Fruit fly (Drosophila melanogaster): ENCODE data around the gene CG10357.

The CG10357 gene

DNA sequence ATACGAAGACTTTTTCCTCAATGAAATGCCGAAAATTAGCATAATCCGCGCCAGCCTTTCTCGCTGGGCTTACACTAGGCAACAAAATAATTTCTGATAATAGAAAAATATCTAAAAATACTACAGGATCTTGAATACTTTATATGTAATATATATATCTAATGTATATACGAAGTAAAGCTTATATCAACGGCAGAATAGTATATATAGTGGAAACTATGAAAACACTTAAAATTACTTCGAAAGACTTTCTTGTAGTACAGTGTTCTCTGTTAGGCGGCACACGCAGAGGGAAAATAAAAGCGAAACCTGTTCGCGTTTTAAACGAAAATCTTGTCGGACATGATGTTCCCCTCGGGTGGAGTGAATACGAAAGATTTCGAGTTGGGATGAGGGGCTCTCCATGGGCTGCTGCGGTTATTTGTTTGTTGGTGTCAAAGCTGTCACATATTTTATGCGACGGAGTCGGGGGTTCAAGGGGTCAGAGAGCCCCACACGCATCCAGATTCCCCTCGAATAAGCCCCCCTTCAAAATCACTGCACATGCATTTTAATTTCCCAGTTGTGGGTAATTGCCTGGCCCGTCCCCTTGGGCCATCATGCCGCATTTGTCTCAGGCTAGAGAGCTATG lies 19.0 kb downstream of the CG10357 start (continued):
- TF ChIP-seq Hmr (GFP tag; optimal IDR thresholded peaks at IDR 0.05) (no peak), Elba2 (GFP tag; optimal IDR thresholded peaks at IDR 0.05) (no peak), CG17361 (GFP tag; IDR thresholded peaks at IDR 0.05) (peak; percentile 80), slp2 (GFP tag; optimal IDR thresholded peaks at IDR 0.05) (no peak), CG31365 (tag; optimal IDR thresholded peaks at IDR 0.05) (no peak), CG15696 (tag; optimal IDR thresholded peaks at IDR 0.05) (peak; percentile 56), Side (GFP tag; optimal IDR thresholded peaks at IDR 0.05) (no peak), so (GFP tag; IDR thresholded peaks at IDR 0.05) (no peak; the same call in 2 of the 3 replicates), Dp (GFP tag; optimal IDR thresholded peaks at IDR 0.05) (no peak), gsb (GFP tag; IDR thresholded peaks at IDR 0.05) (no peak), Hr39 (optimal IDR thresholded peaks at IDR 0.05) (no peak), CG15073 (GFP tag; optimal IDR thresholded peaks at IDR 0.05) (no peak), CG18619 (GFP tag; optimal IDR thresholded peaks at IDR 0.05) (peak; percentile 5), nom (GFP tag; optimal IDR thresholded peaks at IDR 0.05) (peak; percentile 32), phol (tag; optimal IDR thresholded peaks at IDR 0.05) (peak; percentile 78), Bdp1 (GFP tag; optimal IDR thresholded peaks at IDR 0.05) (no peak), dimm (GFP tag; IDR thresholded peaks at IDR 0.05) (no peak), Adf1 (GFP tag; IDR thresholded peaks at IDR 0.05) (no peak), sna (GFP tag; IDR thresholded peaks at IDR 0.05; ENCODE audit: partially characterized antibody) (no peak), ro (GFP tag; IDR thresholded peaks at IDR 0.05) (peak; percentile 21; the same call in 1 of the 2 replicates), Ets65A (GFP tag) (no peak), CG8924 (tag; optimal IDR thresholded peaks at IDR 0.05) (peak; percentile 82), CG12391 (tag; optimal IDR thresholded peaks at IDR 0.05) (peak; percentile 83), CrebB (tag; optimal IDR thresholded peaks at IDR 0.05) (peak; percentile 12), lbe (GFP tag; optimal IDR thresholded peaks at IDR 0.05) (peak; percentile 13), CG18599 (GFP tag; optimal IDR thresholded peaks at IDR 0.05) (no peak), sim (GFP tag; IDR thresholded peaks at IDR 0.05) (no peak), CG34224 (GFP tag; IDR thresholded peaks at IDR 0.05; ENCODE audit: partially characterized antibody) (no peak), CG7556 (GFP tag; optimal IDR thresholded peaks at IDR 0.05) (peak; percentile 73), Scr (GFP tag; IDR thresholded peaks at IDR 0.05; ENCODE audit: partially characterized antibody) (no peak), Hmx (GFP tag; optimal IDR thresholded peaks at IDR 0.05) (no peak), D19B (GFP tag; optimal IDR thresholded peaks at IDR 0.05) (no peak), PHDP (tag; optimal IDR thresholded peaks at IDR 0.05) (peak; percentile 70), CG4707 (GFP tag; optimal IDR thresholded peaks at IDR 0.05) (peak; percentile 62), Taf1 (GFP tag; IDR thresholded peaks at IDR 0.05) (no peak), Dek (tag; optimal IDR thresholded peaks at IDR 0.05) (peak; percentile 22), dpn (GFP tag; optimal IDR thresholded peaks at IDR 0.05) (peak in 1 of 2 experiments; percentile 38), Six4 (GFP tag; optimal IDR thresholded peaks at IDR 0.05) (no peak), cato (GFP tag; optimal IDR thresholded peaks at IDR 0.05; ENCODE audit: borderline replicate concordance) (no peak), gce (GFP tag; IDR thresholded peaks at IDR 0.05) (0 out of 3 replicates have a peak, but pooled peaks have one; percentile 62), CG6683 (GFP tag; optimal IDR thresholded peaks at IDR 0.05) (peak; percentile 13), Atf3 (GFP tag; optimal IDR thresholded peaks at IDR 0.05) (no peak), CG12942 (GFP tag; optimal IDR thresholded peaks at IDR 0.05) (no peak), CG12104 (GFP tag; optimal IDR thresholded peaks at IDR 0.05) (peak; percentile 3), Antp (GFP tag; optimal IDR thresholded peaks at IDR 0.05) (no peak), fd3F (GFP tag; optimal IDR thresholded peaks at IDR 0.05) (no peak), Hand (GFP tag; optimal IDR thresholded peaks at IDR 0.05) (no peak), ind (GFP tag; optimal IDR thresholded peaks at IDR 0.05) (peak; percentile 13), tup (GFP tag; optimal IDR thresholded peaks at IDR 0.05) (peak; percentile 19), CTCF (GFP tag; optimal IDR thresholded peaks at IDR 0.05) (no peak), B-H1 (GFP tag; IDR thresholded peaks at IDR 0.05) (no peak; the same call in 2 of the 3 replicates)

Data from whole organism, embryonic.